Worm (Caenorhabditis elegans): ENCODE results near the gene nlp-43.
A peak's percentile ranks its signal among the peaks of the same experiment; 100 is the strongest.

The nlp-43 gene

DNA sequence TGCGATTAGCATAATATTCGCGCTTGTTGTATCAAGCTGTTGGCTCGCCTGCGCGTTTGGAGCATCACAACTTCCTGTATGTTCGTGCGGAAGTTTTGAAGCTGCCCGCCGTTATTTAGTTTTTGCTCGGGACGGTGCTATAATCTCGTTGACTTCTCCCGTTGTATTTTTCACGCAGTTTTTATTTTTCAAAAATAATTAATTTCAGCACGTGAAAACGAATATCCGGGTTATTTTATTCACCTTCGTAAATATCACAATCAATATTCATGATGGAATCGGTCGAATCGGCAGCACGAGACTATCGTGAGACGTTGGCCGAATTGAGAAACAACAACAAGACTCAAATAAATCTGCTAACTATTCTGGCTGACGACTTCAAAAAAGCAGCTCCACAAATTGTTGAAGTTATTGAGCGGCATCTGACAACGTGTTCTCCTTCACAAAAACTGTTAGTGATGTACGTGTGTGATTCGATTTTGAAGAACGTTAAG is 17.0 kb upstream of the nlp-43 start (continued):
- TF ChIP-seq ceh-63 (GFP tag; optimal IDR thresholded peaks at IDR 0.05) (no peak), skn-1 (tag; optimal IDR thresholded peaks at IDR 0.05) (no peak), lin-13 (GFP tag; optimal IDR thresholded peaks at IDR 0.05) (no peak), unc-86 (tag; optimal IDR thresholded peaks at IDR 0.05) (no peak), mef-2 (tag; optimal IDR thresholded peaks at IDR 0.05) (no peak), hlh-4 (tag; optimal IDR thresholded peaks at IDR 0.05) (no peak), nhr-84 (tag; optimal IDR thresholded peaks at IDR 0.05) (no peak), unc-130 (tag; optimal IDR thresholded peaks at IDR 0.05) (no peak), egl-27 (tag; optimal IDR thresholded peaks at IDR 0.05) (no peak), efl-1 (optimal IDR thresholded peaks at IDR 0.05) (peak in 1 of 2 experiments; percentile 5), efl-1 (GFP tag; optimal IDR thresholded peaks at IDR 0.05 in 1 of 2) (no peak), blmp-1 (tag; optimal IDR thresholded peaks at IDR 0.05) (no peak), fos-1 (tag; optimal IDR thresholded peaks at IDR 0.05) (no peak), fkh-10 (GFP tag; optimal IDR thresholded peaks at IDR 0.05) (no peak), mep-1 (tag; optimal IDR thresholded peaks at IDR 0.05) (peak; percentile 49), irx-1 (tag; optimal IDR thresholded peaks at IDR 0.05) (no peak), vab-15 (tag; optimal IDR thresholded peaks at IDR 0.05) (peak; percentile 3), nhr-90 (tag; optimal IDR thresholded peaks at IDR 0.05; ENCODE audit: poor library complexity) (peak; percentile 39), alr-1 (tag; optimal IDR thresholded peaks at IDR 0.05; ENCODE audit: borderline replicate concordance) (no peak), snpc-4 (tag; optimal IDR thresholded peaks at IDR 0.05) (no peak), sup-37 (GFP tag; optimal IDR thresholded peaks at IDR 0.05) (no peak), elt-3 (tag; optimal IDR thresholded peaks at IDR 0.05) (no peak), tbx-2 (tag; optimal IDR thresholded peaks at IDR 0.05) (peak; percentile 1), ets-5 (GFP tag; IDR thresholded peaks at IDR 0.05) (no peak), ces-1 (GFP tag; optimal IDR thresholded peaks at IDR 0.05) (no peak), mdl-1 (tag; optimal IDR thresholded peaks at IDR 0.05) (no peak), ceh-90 (tag; optimal IDR thresholded peaks at IDR 0.05) (no peak), swsn-7 (tag; optimal IDR thresholded peaks at IDR 0.05) (peak; percentile 22), nhr-19 (GFP tag; conservative IDR thresholded peaks at IDR 0.05) (peak; percentile 32), lin-15B (tag; optimal IDR thresholded peaks at IDR 0.05) (no peak), nhr-47 (tag; optimal IDR thresholded peaks at IDR 0.05) (peak; percentile 48), pqm-1 (tag; optimal IDR thresholded peaks at IDR 0.05) (no peak), snu-23 (GFP tag; optimal IDR thresholded peaks at IDR 0.05) (no peak), xbp-1 (tag; optimal IDR thresholded peaks at IDR 0.05) (peak; percentile 7), pag-3 (tag; optimal IDR thresholded peaks at IDR 0.05; ENCODE audit: borderline replicate concordance, insufficient read depth) (no peak), zag-1 (tag; optimal IDR thresholded peaks at IDR 0.05) (no peak), C34B4.2 (tag; optimal IDR thresholded peaks at IDR 0.05) (no peak)

DNA sequence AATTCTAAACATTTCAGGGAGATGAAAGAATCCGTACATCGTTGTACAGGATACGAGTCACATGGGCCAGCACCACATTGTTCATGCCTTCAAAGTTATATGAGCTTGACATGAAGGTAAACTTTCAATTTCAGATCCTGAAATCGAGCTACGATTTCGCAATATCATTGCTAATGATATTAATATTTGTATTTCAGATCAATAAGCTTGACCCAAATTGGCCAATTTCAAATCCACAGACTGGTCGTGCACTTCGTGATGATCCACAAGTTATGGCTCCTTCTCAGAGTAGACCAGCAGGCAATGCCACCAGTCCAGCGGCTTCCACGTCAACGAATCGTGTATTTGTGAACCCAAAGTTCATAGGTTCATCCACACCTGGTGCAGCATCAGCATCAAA is 15.8 kb upstream of the nlp-43 start:
- no peak for TF ChIP-seq lin-35 (GFP tag; optimal IDR thresholded peaks at IDR 0.05)
- TF ChIP-seq efl-1 (optimal IDR thresholded peaks at IDR 0.05) = no peak
- no peak for TF ChIP-seq efl-1 (GFP tag; optimal IDR thresholded peaks at IDR 0.05 in 1 of 2)
- TF ChIP-seq C34B4.2 (tag; optimal IDR thresholded peaks at IDR 0.05) = no peak

DNA sequence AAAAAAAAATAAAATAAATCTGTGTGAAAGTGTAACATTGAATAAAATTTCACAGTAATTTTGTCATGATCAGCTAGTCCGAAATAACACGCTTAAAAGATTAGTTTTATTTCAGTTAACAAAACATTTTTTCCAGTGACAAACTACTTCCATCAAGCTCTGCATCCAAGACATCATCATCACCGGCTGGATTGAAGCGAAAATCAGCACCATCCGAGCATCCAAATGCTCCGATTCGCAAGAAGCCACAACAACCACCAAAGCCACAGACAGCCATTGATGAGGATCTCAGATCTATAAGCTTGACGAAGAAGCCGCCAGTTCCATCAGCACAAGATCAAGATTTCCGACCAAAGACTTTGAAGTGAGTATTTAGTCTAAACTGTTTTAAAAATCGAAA is 15.0 kb upstream of the nlp-43 start:
- TF ChIP-seq aha-1 (tag; optimal IDR thresholded peaks at IDR 0.05) (no peak), alr-1 (tag; optimal IDR thresholded peaks at IDR 0.05; ENCODE audit: borderline replicate concordance) (no peak), lin-13 (GFP tag; optimal IDR thresholded peaks at IDR 0.05) (no peak), pax-3 (tag; optimal IDR thresholded peaks at IDR 0.05) (no peak), nhr-47 (tag; optimal IDR thresholded peaks at IDR 0.05) (no peak), aly-2 (tag; optimal IDR thresholded peaks at IDR 0.05) (no peak), fos-1 (tag; optimal IDR thresholded peaks at IDR 0.05) (no peak), unc-30 (tag; optimal IDR thresholded peaks at IDR 0.05) (no peak)
